Worm (Caenorhabditis elegans) whole organism, midembryonic: ENCODE results near the gene Y44A6D.3.

ENCODE experiments used
- T22C8.4 ChIP-seq: fragments of 200-800 bp; sonication (Bioruptor generic); IDR thresholded peaks from 2 replicates; pipeline ENCODE4 v1.3.6; 2022; ENCODE audit warnings: missing genetic modification characterization, missing compliant biosample characterization
- klf-2 ChIP-seq: fragments of 200-800 bp; sonication (Bioruptor generic); conservative IDR thresholded peaks from 2 replicates; pipeline ENCODE4 v1.3.6; 2022; ENCODE audit warnings: missing genetic modification reagents, missing genetic modification characterization, missing compliant biosample characterization
- ztf-23 ChIP-seq: fragments of 200-800 bp; sonication (Bioruptor generic); IDR thresholded peaks from 2 replicates; pipeline ENCODE4 v1.3.6; 2022; ENCODE audit warnings: missing genetic modification reagents, missing genetic modification characterization, missing compliant biosample characterization
- ztf-29 ChIP-seq: fragments of 200-800 bp; sonication (Bioruptor generic); IDR thresholded peaks from 2 replicates; pipeline ENCODE4 v1.3.6; 2022; ENCODE audit warnings: missing genetic modification reagents, missing genetic modification characterization, missing compliant biosample characterization

DNA sequence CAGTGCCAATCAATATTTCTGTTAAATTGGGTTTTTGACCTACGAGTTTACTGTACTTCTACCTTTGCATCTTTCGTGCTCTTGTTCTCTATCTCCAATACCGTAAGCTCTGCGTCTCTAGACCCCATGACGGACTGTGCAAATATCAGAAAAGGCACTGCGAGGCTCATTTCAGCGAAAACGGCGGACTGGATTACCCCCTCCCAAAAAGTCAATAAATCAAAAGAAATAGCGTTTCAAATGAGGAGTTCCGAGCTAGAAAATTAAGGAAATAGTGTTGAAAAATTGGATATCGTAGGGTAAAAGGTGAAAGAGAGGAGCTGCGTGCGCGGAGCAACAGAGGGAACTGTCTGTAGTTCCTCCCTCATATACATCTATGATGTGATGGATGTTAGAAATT lies 30.5 kb downstream of the Y44A6D.3 start:
- TF ChIP-seq T22C8.4 (GFP tag; lab: Robert Waterston, UW) (no peak), ztf-23 (GFP tag; lab: Robert Waterston, UW) (no peak), ztf-29 (GFP tag; lab: Robert Waterston, UW) (no peak), klf-2 (GFP tag; lab: Robert Waterston, UW) (no peak)
